Worm (Caenorhabditis elegans) whole organism, L3 larva: ENCODE measurements around the gene abhd-3.2.

ENCODE experiments used
- ama-1 ChIP-seq: fragments of 150-350 bp; optimal IDR thresholded peaks from 2 replicates; lab custom pipeline; 2018
- ceh-16 ChIP-seq: sonication (generic microtip); optimal IDR thresholded peaks from 2 replicates; lab custom pipeline; 2017; ENCODE audit warnings: missing biosample characterization, missing genetic modification characterization
- elt-1 ChIP-seq: fragments of 150-350 bp; optimal IDR thresholded peaks from 2 replicates; lab custom pipeline; 2014; ENCODE audit warnings: missing biosample characterization, missing genetic modification characterization
- nhr-43 ChIP-seq: sonication (generic microtip); optimal IDR thresholded peaks from 2 replicates; lab custom pipeline; 2016; ENCODE audit warnings: mild to moderate bottlenecking, missing genetic modification characterization, missing compliant biosample characterization; ENCODE audit not compliant: poor library complexity, severe bottlenecking

DNA sequence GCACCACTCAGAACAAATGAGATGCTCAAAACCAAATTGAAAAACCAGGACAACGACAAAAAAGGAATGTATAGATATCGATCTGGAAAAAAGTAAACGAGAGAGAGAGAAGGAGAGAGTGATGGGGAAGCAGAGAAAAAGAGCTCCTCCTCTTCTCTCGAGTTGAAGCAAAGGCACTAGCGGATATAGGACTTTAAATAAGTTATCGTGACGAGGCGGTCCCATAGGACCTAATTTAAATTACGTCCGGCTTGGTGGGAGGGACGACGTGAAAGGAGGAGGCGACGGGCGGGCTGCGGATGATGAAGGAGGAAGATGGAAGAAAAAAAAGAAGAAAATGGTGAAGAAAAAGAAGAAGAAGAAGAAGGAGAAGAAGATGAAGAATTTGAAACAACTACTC, 40.8 kb upstream of the abhd-3.2 start:
- TF ChIP-seq elt-1 (tag; lab: Kevin White, UChicago) (no peak), ama-1 (no peak), ceh-16 (tag; lab: Kevin White, UChicago) (no peak), nhr-43 (tag; lab: Kevin White, UChicago) (no peak)
